Worm (Caenorhabditis elegans) whole organism, young adult: Measurements from ENCODE around the gene srw-115.

Experiments used
- B0019.2 ChIP-seq: fragments of 200-800 bp; sonication (Bioruptor generic); conservative IDR thresholded peaks from 2 replicates; pipeline ENCODE4 v1.3.6; 2022; ENCODE audit warnings: missing genetic modification reagents, missing genetic modification characterization, missing compliant biosample characterization
- F33H1.4 ChIP-seq: fragments of 200-800 bp; sonication (Bioruptor generic); IDR thresholded peaks from 2 replicates; pipeline ENCODE4 v1.3.6; 2022; ENCODE audit warnings: missing genetic modification reagents, missing genetic modification characterization, missing compliant biosample characterization
- F49E8.2 ChIP-seq: sonication (generic microtip); optimal IDR thresholded peaks from 3 replicates; lab custom pipeline; 2017; ENCODE audit warnings: missing genetic modification characterization, mild to moderate bottlenecking, missing compliant biosample characterization, antibody characterized with exemption, moderate library complexity; ENCODE audit not compliant: insufficient read depth
- F57A8.1 ChIP-seq: fragments of 200-800 bp; sonication (Bioruptor generic); optimal IDR thresholded peaks from 2 replicates; lab custom pipeline; 2018; ENCODE audit warnings: mild to moderate bottlenecking, missing genetic modification characterization, moderate library complexity, missing compliant biosample characterization
- F57C9.4 ChIP-seq: sonication (generic microtip); optimal IDR thresholded peaks from 2 replicates; lab custom pipeline; 2017; ENCODE audit warnings: mild to moderate bottlenecking, missing genetic modification characterization, missing compliant biosample characterization
- K11D2.4 ChIP-seq: fragments of 200-800 bp; sonication (Bioruptor generic); IDR thresholded peaks from 2 replicates; pipeline ENCODE4 v1.3.6; 2022; ENCODE audit warnings: missing genetic modification reagents, missing genetic modification characterization, missing compliant biosample characterization
- Y53F4B.3 ChIP-seq: fragments of 200-800 bp; sonication (Bioruptor generic); IDR thresholded peaks from 2 replicates; pipeline ENCODE4 v1.3.6; 2022; ENCODE audit warnings: missing genetic modification reagents, missing genetic modification characterization, missing compliant biosample characterization
- aptf-3 ChIP-seq: fragments of 200-800 bp; sonication (Bioruptor generic); IDR thresholded peaks from 2 replicates; pipeline ENCODE4 v1.3.6; 2022; ENCODE audit warnings: missing genetic modification characterization, missing compliant biosample characterization
- atf-7 ChIP-seq: sonication (generic microtip); optimal IDR thresholded peaks from 2 replicates; lab custom pipeline; 2017; ENCODE audit warnings: mild to moderate bottlenecking, missing genetic modification characterization, missing compliant biosample characterization
- ceh-100 ChIP-seq: fragments of 200-800 bp; sonication (Bioruptor generic); IDR thresholded peaks from 2 replicates; pipeline ENCODE4 v1.3.6; 2022; ENCODE audit warnings: missing genetic modification reagents, missing genetic modification characterization, missing compliant biosample characterization
- ceh-27 ChIP-seq: fragments of 200-800 bp; sonication (Bioruptor generic); optimal IDR thresholded peaks from 2 replicates; lab custom pipeline; 2018; ENCODE audit warnings: mild to moderate bottlenecking, missing genetic modification characterization, moderate library complexity, missing compliant biosample characterization
- ets-4 ChIP-seq: fragments of 200-800 bp; sonication (Bioruptor generic); optimal IDR thresholded peaks from 2 replicates; lab custom pipeline; 2018; ENCODE audit warnings: mild to moderate bottlenecking, missing genetic modification characterization, missing compliant biosample characterization
- fkh-3 ChIP-seq: sonication (generic microtip); optimal IDR thresholded peaks from 2 replicates; lab custom pipeline; 2016; ENCODE audit warnings: mild to moderate bottlenecking, missing genetic modification characterization, missing compliant biosample characterization
- hlh-12 ChIP-seq: sonication (generic microtip); optimal IDR thresholded peaks from 2 replicates; lab custom pipeline; 2016; ENCODE audit warnings: missing genetic modification characterization, missing compliant biosample characterization
- hmg-1.2 ChIP-seq: fragments of 200-800 bp; sonication (Bioruptor generic); IDR thresholded peaks from 2 replicates; pipeline ENCODE4 v1.3.6; 2022; ENCODE audit warnings: missing genetic modification reagents, missing genetic modification characterization, missing compliant biosample characterization
- hrde-1 ChIP-seq: sonication (generic microtip); optimal IDR thresholded peaks from 2 replicates; lab custom pipeline; 2016; ENCODE audit warnings: missing genetic modification characterization, mild to moderate bottlenecking, missing compliant biosample characterization, moderate library complexity, missing genotype, missing genetic modification reagents, borderline replicate concordance
- hsf-1 ChIP-seq: fragments of 200-800 bp; sonication (Bioruptor generic); IDR thresholded peaks from 2 replicates; pipeline ENCODE4 v1.3.6; 2022; ENCODE audit warnings: missing genetic modification reagents, missing genetic modification characterization, missing compliant biosample characterization
- let-607 ChIP-seq, 2 experiments: fragments of 200-800 bp in 1 of 2; sonication (Bioruptor generic) in 1 of 2; sonication (generic microtip) in 1 of 2; optimal IDR thresholded peaks; 2 replicates each; lab custom pipeline; 2016 to 2018; ENCODE audit warnings: mild to moderate bottlenecking in 2 of 2, missing compliant biosample characterization in 2 of 2, missing genetic modification characterization in 2 of 2, moderate library complexity in 2 of 2, missing genotype in 1 of 2
- madf-3 ChIP-seq: fragments of 200-800 bp; sonication (Bioruptor generic); IDR thresholded peaks from 2 replicates; pipeline ENCODE4 v1.3.6; 2022; ENCODE audit warnings: missing genetic modification reagents, missing genetic modification characterization, missing compliant biosample characterization
- madf-6 ChIP-seq: fragments of 200-800 bp; sonication (Bioruptor generic); IDR thresholded peaks from 2 replicates; pipeline ENCODE4 v1.3.6; 2022; ENCODE audit warnings: missing genetic modification reagents, missing genetic modification characterization, missing compliant biosample characterization
- nfya-2 ChIP-seq: fragments of 200-800 bp; sonication (Bioruptor generic); IDR thresholded peaks from 2 replicates; pipeline ENCODE4 v1.3.6; 2022; ENCODE audit warnings: missing genetic modification reagents, missing genetic modification characterization, missing compliant biosample characterization
- nhr-179 ChIP-seq: sonication (generic microtip); optimal IDR thresholded peaks from 2 replicates; lab custom pipeline; 2016; ENCODE audit warnings: mild to moderate bottlenecking, missing genetic modification characterization, missing compliant biosample characterization
- nhr-90 ChIP-seq: sonication (generic microtip); optimal IDR thresholded peaks from 2 replicates; lab custom pipeline; 2016; ENCODE audit warnings: missing genotype, mild to moderate bottlenecking, missing genetic modification characterization, missing compliant biosample characterization
- rcor-1 ChIP-seq: fragments of 200-800 bp; sonication (Bioruptor generic); IDR thresholded peaks from 2 replicates; pipeline ENCODE4 v1.3.6; 2022; ENCODE audit warnings: missing genetic modification reagents, missing genetic modification characterization, missing compliant biosample characterization
- repo-1 ChIP-seq: sonication (generic microtip); optimal IDR thresholded peaks from 2 replicates; lab custom pipeline; 2017; ENCODE audit warnings: mild to moderate bottlenecking, missing genetic modification characterization, missing compliant biosample characterization
- snpc-3.4 ChIP-seq: sonication (generic microtip); optimal IDR thresholded peaks from 2 replicates; lab custom pipeline; 2017; ENCODE audit warnings: missing genetic modification characterization, mild to moderate bottlenecking, missing compliant biosample characterization, antibody characterized with exemption, moderate library complexity, missing genotype, missing genetic modification reagents
- snpc-4 ChIP-seq, 5 experiments: fragments of 150-350 bp in 1 of 5; sonication (generic microtip) in 4 of 5; optimal IDR thresholded peaks; 2 replicates each; lab custom pipeline; 2014 to 2018; ENCODE audit warnings: missing genetic modification characterization in 5 of 5, missing biosample characterization in 3 of 5, antibody characterized with exemption in 2 of 5, mild to moderate bottlenecking in 2 of 5, missing compliant biosample characterization in 2 of 5, missing genotype in 2 of 5, moderate library complexity in 2 of 5, missing genetic modification reagents in 1 of 5
- tbx-9 ChIP-seq: sonication (generic microtip); optimal IDR thresholded peaks from 2 replicates; lab custom pipeline; 2016; ENCODE audit warnings: borderline replicate concordance, missing genetic modification characterization, inconsistent platforms, missing compliant biosample characterization
- zfh-2 ChIP-seq: fragments of 200-800 bp; sonication (Bioruptor generic); conservative IDR thresholded peaks from 2 replicates; pipeline ENCODE4 v1.3.6; 2022; ENCODE audit warnings: missing genetic modification reagents, missing genetic modification characterization, missing compliant biosample characterization
- ztf-18 ChIP-seq: sonication (generic microtip); optimal IDR thresholded peaks from 2 replicates; lab custom pipeline; 2016; ENCODE audit warnings: missing genotype, mild to moderate bottlenecking, missing genetic modification characterization, missing compliant biosample characterization
- ztf-22 ChIP-seq: fragments of 200-800 bp; sonication (Bioruptor generic); optimal IDR thresholded peaks from 2 replicates; lab custom pipeline; 2018; ENCODE audit warnings: mild to moderate bottlenecking, missing genetic modification characterization, moderate library complexity, missing compliant biosample characterization
- ztf-3 ChIP-seq: fragments of 200-800 bp; sonication (Bioruptor generic); optimal IDR thresholded peaks from 2 replicates; lab custom pipeline; 2018; ENCODE audit warnings: mild to moderate bottlenecking, missing genetic modification characterization, missing compliant biosample characterization

Gene srw-115

DNA sequence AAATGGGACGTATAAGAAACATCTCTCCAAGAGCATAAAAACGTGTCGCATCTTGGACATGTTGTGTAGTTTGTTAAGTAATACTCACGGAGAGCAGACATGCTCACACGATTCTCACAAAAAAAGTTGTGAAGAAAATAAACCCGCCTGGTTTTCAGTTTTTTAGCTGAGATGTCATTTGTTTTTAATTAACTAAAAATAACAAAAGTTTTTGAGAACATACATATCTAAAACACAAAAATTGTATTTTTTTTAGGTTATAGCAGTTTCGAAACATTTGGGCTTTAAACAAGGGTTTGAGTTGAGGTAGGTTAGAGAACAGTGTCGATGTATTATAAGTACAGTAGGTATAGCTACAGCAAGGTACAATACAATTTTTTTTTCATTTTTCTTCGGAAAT is 28.9 kb downstream of the srw-115 start, which contains the start of gene srh-88:
Gene srh-88, minus strand, starts transcription at position 101 of the 400 bp plus-strand sequence.
- no peak for TF ChIP-seq nhr-90
- TF ChIP-seq nfya-2 = no peak
- no peak for TF ChIP-seq ztf-3
- no peak for TF ChIP-seq rcor-1
- TF ChIP-seq repo-1 (tag; lab: Kevin White, UChicago) = no peak
- TF ChIP-seq ets-4 (GFP tag; lab: Kevin White, UChicago) = no peak
- no peak for TF ChIP-seq F49E8.2 (tag; lab: Kevin White, UChicago)
- no peak for TF ChIP-seq aptf-3 (GFP tag; lab: Robert Waterston, UW)
- no peak for TF ChIP-seq let-607 (tag; optimal IDR thresholded peaks at IDR 0.05; lab: Kevin White, UChicago)
- TF ChIP-seq hsf-1 (GFP tag; lab: Robert Waterston, UW) = no peak
- no peak for TF ChIP-seq snpc-3.4 (tag; lab: Kevin White, UChicago)
- TF ChIP-seq F33H1.4 = no peak
- no peak for TF ChIP-seq K11D2.4 (GFP tag; lab: Robert Waterston, UW)
- no peak for TF ChIP-seq madf-3
- no peak for TF ChIP-seq ceh-27 (GFP tag; lab: Kevin White, UChicago)
- TF ChIP-seq hrde-1 (tag; lab: Kevin White, UChicago) = no peak
- TF ChIP-seq fkh-3 (tag; lab: Kevin White, UChicago) = no peak
- TF ChIP-seq tbx-9 (tag; lab: Kevin White, UChicago) = no peak
- TF ChIP-seq hlh-12 (tag; lab: Kevin White, UChicago) = no peak
- TF ChIP-seq ceh-100 (GFP tag; lab: Robert Waterston, UW) = no peak

DNA sequence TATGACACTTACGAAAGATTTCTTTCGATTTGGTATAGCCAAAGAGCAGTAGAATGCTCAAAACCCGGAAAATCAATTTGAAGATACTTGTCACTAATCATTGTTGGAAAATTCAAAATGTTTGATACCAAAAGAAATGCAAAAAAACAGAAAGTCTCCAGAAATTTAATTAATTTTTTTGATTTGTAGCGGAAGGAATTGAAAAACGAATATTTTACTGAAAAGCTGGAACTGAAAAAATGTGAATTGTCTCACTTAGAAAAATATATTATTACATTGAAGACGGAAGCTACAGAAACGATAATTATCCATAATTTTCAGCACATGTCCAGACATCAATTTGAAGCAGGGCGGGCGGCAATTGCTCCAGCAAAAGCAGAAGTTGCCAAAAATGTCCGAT is 30.8 kb downstream of the srw-115 start, which contains the start of gene srw-138:
Gene srw-138, minus strand, starts transcription at position 101 of the 400 bp plus-strand sequence.
- TF ChIP-seq snpc-4 (GFP tag; optimal IDR thresholded peaks at IDR 0.05; lab: Kevin White, UChicago) (no peak), snpc-4 (tag; optimal IDR thresholded peaks at IDR 0.05; lab: Kevin White, UChicago) (no peak), F57C9.4 (tag; lab: Kevin White, UChicago) (no peak)

DNA sequence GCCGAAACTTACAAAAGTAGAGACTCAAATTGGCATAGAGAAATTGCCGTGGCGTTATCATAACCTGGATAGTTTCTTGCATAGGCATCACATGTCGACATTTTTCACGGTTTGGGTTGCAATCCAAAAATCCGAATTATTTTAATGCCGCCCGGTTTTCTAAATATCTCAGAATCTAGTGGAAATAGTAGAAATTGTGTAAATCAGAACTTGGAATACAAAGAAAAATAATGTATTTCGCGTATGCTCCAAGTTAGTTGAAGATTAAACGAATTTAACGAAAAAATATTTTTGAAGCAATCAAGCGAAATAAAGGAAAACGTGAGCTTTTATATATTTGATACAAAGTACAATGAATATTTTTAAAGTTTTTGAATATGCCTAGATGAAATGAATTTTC is 32.8 kb downstream of the srw-115 start, which contains the start of gene srw-144:
Gene srw-144, minus strand, starts transcription at position 101 of the 400 bp plus-strand sequence.
- TF ChIP-seq Y53F4B.3 (no peak), madf-6 (GFP tag; lab: Robert Waterston, UW) (no peak), ztf-22 (GFP tag; lab: Kevin White, UChicago) (no peak), nhr-179 (no peak), B0019.2 (no peak), zfh-2 (GFP tag; lab: Robert Waterston, UW) (no peak), ztf-18 (tag; lab: Kevin White, UChicago) (no peak)

DNA sequence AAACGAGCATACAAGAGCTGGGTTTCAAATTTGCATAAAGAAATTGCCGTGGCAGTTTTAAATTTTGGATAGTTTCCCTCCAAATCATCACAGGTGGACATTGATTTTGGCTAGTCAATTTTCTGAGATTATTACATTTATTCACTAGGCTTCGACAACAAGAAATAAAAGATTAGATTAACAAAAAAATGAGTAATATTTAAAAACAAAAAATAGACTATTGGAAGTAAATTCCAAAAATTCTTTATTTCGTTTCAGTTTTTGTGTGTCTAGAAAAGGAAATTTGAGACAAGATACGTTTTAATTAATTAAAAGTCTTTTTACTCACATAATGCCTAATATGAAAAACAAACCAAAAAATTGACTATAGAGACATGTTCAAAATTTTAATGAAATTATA is 35.5 kb downstream of the srw-115 start, which contains the start of gene srw-142:
Gene srw-142, minus strand, starts transcription at position 101 of the 400 bp plus-strand sequence.
- TF ChIP-seq repo-1 (tag; lab: Kevin White, UChicago) (no peak), fkh-3 (tag; lab: Kevin White, UChicago) (no peak), B0019.2 (no peak), F57A8.1 (GFP tag; lab: Kevin White, UChicago) (no peak), ztf-3 (no peak), atf-7 (tag; lab: Kevin White, UChicago) (no peak), hmg-1.2 (GFP tag; lab: Robert Waterston, UW) (no peak)
